Fruit fly (Drosophila melanogaster) S2 (cell line): ENCODE results near the gene CG15878.

Experiments
- CG8478 ChIP-seq: fragments of >200 bp; optimal IDR thresholded peaks from 2 replicates; lab custom pipeline; 2018
- CTCF ChIP-seq, 2 experiments: fragments of >200 bp; optimal IDR thresholded peaks; 2 replicates each; lab custom pipeline; 2018

DNA sequence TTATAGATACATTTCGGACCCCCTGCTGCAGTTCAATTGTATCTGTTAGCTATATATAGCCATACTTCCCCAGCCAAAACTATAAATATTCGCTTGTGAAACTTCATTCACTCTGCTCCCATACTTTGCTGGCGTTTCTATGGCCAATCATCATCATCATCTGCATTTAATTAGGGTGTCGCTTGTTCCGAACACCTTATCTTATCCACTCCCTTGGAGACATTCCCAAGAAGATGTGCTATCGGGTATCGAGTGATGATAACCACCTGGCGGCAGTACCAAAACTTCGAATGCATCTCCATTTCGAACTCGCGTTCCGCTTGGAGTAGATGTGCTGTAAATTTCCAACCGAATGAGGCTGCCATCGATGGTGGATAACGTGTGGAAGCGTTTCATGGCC is 26.7 kb downstream of the CG15878 start, which contains the start of gene CG13810:
- TF ChIP-seq CG8478, result no peak
- no peak for TF ChIP-seq CTCF (optimal IDR thresholded peaks at IDR 0.05; lab: Kevin White, UChicago)
